Worm (Caenorhabditis elegans): ENCODE measurements around the gene R07E3.7.

Gene R07E3.7

ce11 chrX:10297410-10297809, 58.1 kb downstream of the R07E3.7 start:
- TF ChIP-seq K02D7.2 (tag; optimal IDR thresholded peaks at IDR 0.05) = no peak
- no peak for TF ChIP-seq pha-4 (tag; optimal IDR thresholded peaks at IDR 0.05)
- no peak for TF ChIP-seq unc-86 (tag; optimal IDR thresholded peaks at IDR 0.05)
